Fruit fly (Drosophila melanogaster): Measurements from ENCODE around the gene CG14855.

CG14855 gene

DNA sequence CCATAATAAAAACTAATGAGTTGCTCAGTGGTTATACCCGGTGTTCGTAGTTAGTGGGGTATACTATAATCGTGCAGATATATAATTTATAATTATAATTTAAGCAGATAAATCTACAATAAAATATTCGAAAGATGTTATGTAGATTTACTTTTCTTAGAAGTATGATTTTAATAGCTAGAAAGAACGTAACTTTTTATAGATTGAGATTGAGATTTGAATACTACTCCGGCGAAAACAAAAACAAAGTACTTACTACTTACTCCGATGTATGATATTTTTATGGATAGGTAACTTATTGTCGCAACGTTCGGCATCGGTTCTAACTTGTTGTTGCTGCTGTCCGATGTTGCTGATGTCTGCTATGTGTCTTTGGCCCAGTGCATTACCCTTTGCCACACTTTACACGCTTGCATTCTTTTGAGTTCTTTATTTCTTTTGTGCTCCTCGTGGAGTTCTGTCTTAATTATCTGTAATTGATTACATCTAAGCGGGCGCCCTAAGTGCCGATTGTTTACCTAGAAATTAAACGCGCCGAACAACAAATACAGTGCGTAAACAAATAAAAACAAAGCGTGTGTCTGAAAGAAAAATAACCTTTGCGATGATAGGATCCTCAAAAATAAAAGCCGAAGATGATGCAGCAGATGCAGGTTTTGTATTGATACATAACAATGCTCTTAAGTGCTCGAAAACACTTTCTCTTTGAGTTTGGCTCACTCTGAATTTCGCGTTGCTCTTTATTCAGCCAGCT lies 47.6 kb upstream of the CG14855 start (continued):
- TF ChIP-seq Pdp1 (GFP tag; optimal IDR thresholded peaks at IDR 0.05), result peak in 1 of 2 experiments; percentile 4
- no peak for TF ChIP-seq Gug (GFP tag; IDR thresholded peaks at IDR 0.05)
- TF ChIP-seq lola (GFP tag; optimal IDR thresholded peaks at IDR 0.05), result no peak
- no peak for TF ChIP-seq lmd (GFP tag; IDR thresholded peaks at IDR 0.05)
- TF ChIP-seq fd64A (GFP tag; optimal IDR thresholded peaks at IDR 0.05), result peak; percentile 79
- TF ChIP-seq inv (GFP tag; IDR thresholded peaks at IDR 0.05; ENCODE audit: partially characterized antibody), result no peak
- TF ChIP-seq Hmx (GFP tag; optimal IDR thresholded peaks at IDR 0.05), result no peak
- no peak for TF ChIP-seq crp (GFP tag; optimal IDR thresholded peaks at IDR 0.05)
- no peak for TF ChIP-seq grau (tag; optimal IDR thresholded peaks at IDR 0.05)
- TF ChIP-seq gsb-n (tag; optimal IDR thresholded peaks at IDR 0.05), result peak; percentile 45
- no peak for TF ChIP-seq kah (GFP tag; optimal IDR thresholded peaks at IDR 0.05)
- TF ChIP-seq dati (GFP tag; IDR thresholded peaks at IDR 0.05), result no peak
- no peak for TF ChIP-seq Dp (GFP tag; optimal IDR thresholded peaks at IDR 0.05)
- no peak for TF ChIP-seq BEAF-32 (GFP tag; optimal IDR thresholded peaks at IDR 0.05)
- no peak for TF ChIP-seq sisA (GFP tag; IDR thresholded peaks at IDR 0.05)
- TF ChIP-seq pan (optimal IDR thresholded peaks at IDR 0.05), result no peak
- TF ChIP-seq pan (GFP tag; optimal IDR thresholded peaks at IDR 0.05 in 1 of 2, IDR thresholded peaks at IDR 0.05 in 1 of 2), result no peak
- no peak for TF ChIP-seq CG4328 (GFP tag; optimal IDR thresholded peaks at IDR 0.05)
- no peak for TF ChIP-seq ase (GFP tag; IDR thresholded peaks at IDR 0.05)
- TF ChIP-seq dmrt11E (tag; optimal IDR thresholded peaks at IDR 0.05), result peak; percentile 6
- TF ChIP-seq CG10209 (GFP tag; optimal IDR thresholded peaks at IDR 0.05), result no peak
- TF ChIP-seq CG18599 (GFP tag; optimal IDR thresholded peaks at IDR 0.05), result no peak
- TF ChIP-seq aop (GFP tag; IDR thresholded peaks at IDR 0.05), result no peak
- no peak for TF ChIP-seq repo (GFP tag; optimal IDR thresholded peaks at IDR 0.05)
- no peak for TF ChIP-seq CG10462 (GFP tag; optimal IDR thresholded peaks at IDR 0.05)
- no peak for TF ChIP-seq CG15073 (GFP tag; optimal IDR thresholded peaks at IDR 0.05)
- no peak for TF ChIP-seq Side (GFP tag; optimal IDR thresholded peaks at IDR 0.05)
- TF ChIP-seq bowl (GFP tag; IDR thresholded peaks at IDR 0.05), result no peak
- peak; percentile 9 for TF ChIP-seq Kr (GFP tag; optimal IDR thresholded peaks at IDR 0.05)
- TF ChIP-seq CG12104 (GFP tag; optimal IDR thresholded peaks at IDR 0.05), result no peak
- no peak for TF ChIP-seq CG1647 (GFP tag; optimal IDR thresholded peaks at IDR 0.05)
- TF ChIP-seq CG17328 (GFP tag; IDR thresholded peaks at IDR 0.05), result no peak
- TF ChIP-seq Trl (optimal IDR thresholded peaks at IDR 0.05), result no peak
- no peak for TF ChIP-seq Trl (GFP tag; optimal IDR thresholded peaks at IDR 0.05)
- TF ChIP-seq zen (tag; optimal IDR thresholded peaks at IDR 0.05), result peak; percentile 48
- no peak for TF ChIP-seq H15 (GFP tag; IDR thresholded peaks at IDR 0.05)
- no peak for TF ChIP-seq stc (GFP tag; IDR thresholded peaks at IDR 0.05)
- no peak for TF ChIP-seq rib (GFP tag; IDR thresholded peaks at IDR 0.05)
- TF ChIP-seq Vsx1 (GFP tag; optimal IDR thresholded peaks at IDR 0.05), result no peak
- no peak for TF ChIP-seq CG18011 (GFP tag; optimal IDR thresholded peaks at IDR 0.05)
- TF ChIP-seq Hey (tag; optimal IDR thresholded peaks at IDR 0.05), result no peak
- TF ChIP-seq NC2β (GFP tag; optimal IDR thresholded peaks at IDR 0.05), result no peak
- no peak for TF ChIP-seq cad (GFP tag; optimal IDR thresholded peaks at IDR 0.05)
- no peak for TF ChIP-seq CG11247 (GFP tag; IDR thresholded peaks at IDR 0.05)
- TF ChIP-seq her (GFP tag; optimal IDR thresholded peaks at IDR 0.05), result no peak
- no peak for TF ChIP-seq CG31224 (GFP tag; IDR thresholded peaks at IDR 0.05)
- no peak for TF ChIP-seq CG12155 (GFP tag; optimal IDR thresholded peaks at IDR 0.05)
- no peak for TF ChIP-seq lab (GFP tag; optimal IDR thresholded peaks at IDR 0.05)
- peak; percentile 2 for TF ChIP-seq Sox100B (GFP tag; optimal IDR thresholded peaks at IDR 0.05)
- no peak for TF ChIP-seq unc-4 (GFP tag; IDR thresholded peaks at IDR 0.05; ENCODE audit: partially characterized antibody)
